Worm (Caenorhabditis elegans): ENCODE results near the gene F10E7.11.

DNA sequence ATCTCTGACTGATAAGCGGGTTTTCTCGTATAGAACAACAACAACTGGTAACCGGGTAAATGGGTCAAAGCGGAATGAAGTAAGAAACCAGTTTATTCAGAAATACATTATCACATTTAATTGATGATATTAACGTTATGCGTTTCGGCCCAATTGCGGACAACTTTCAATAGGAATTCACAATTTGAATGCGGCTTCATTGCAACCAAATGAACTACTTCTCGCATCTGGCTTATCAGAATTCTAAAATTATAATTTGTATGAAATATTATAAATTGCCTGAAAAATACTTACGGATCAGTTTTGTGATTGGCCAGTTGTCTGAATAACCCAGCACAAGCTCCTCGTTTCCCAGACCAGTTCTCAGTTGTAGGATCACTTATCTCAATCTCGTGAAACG is 46.0 kb upstream of the F10E7.11 start, which contains the start of gene col-36:
- no peak for TF ChIP-seq ceh-36 (tag; optimal IDR thresholded peaks at IDR 0.05)
- no peak for TF ChIP-seq hnd-1 (tag; optimal IDR thresholded peaks at IDR 0.05)
- no peak for TF ChIP-seq flt-1 (GFP tag; IDR thresholded peaks at IDR 0.05)
- no peak for TF ChIP-seq ama-1 (optimal IDR thresholded peaks at IDR 0.05)
- no peak for TF ChIP-seq tbx-37 (GFP tag; conservative IDR thresholded peaks at IDR 0.05)
- TF ChIP-seq tra-4 (tag; optimal IDR thresholded peaks at IDR 0.05): no peak

Data from whole organism, early embryonic.